Worm (Caenorhabditis elegans) whole organism, mixed stage, embryonic: Measurements from ENCODE around the gene srz-94.

Source experiments
- bed-3 ChIP-seq: fragments of 200-800 bp; sonication (Bioruptor generic); optimal IDR thresholded peaks from 3 replicates; lab custom pipeline; 2018; ENCODE audit warnings: mild to moderate bottlenecking, missing genetic modification characterization, moderate library complexity, missing compliant biosample characterization
- blmp-1 ChIP-seq: fragments of 150-350 bp; optimal IDR thresholded peaks from 2 replicates; lab custom pipeline; 2014; ENCODE audit warnings: missing biosample characterization, missing genetic modification characterization
- ceh-39 ChIP-seq: fragments of 150-350 bp; optimal IDR thresholded peaks from 2 replicates; lab custom pipeline; 2014; ENCODE audit warnings: missing biosample characterization, missing genetic modification characterization
- ceh-43 ChIP-seq: fragments of 200-800 bp; sonication (Bioruptor generic); optimal IDR thresholded peaks from 2 replicates; lab custom pipeline; 2018; ENCODE audit warnings: mild to moderate bottlenecking, missing genetic modification characterization, moderate library complexity, missing compliant biosample characterization
- ceh-83 ChIP-seq: fragments of 200-800 bp; sonication (Bioruptor generic); optimal IDR thresholded peaks from 2 replicates; lab custom pipeline; 2018; ENCODE audit warnings: mild to moderate bottlenecking, missing genetic modification characterization, missing compliant biosample characterization
- ces-1 ChIP-seq: fragments of 150-350 bp; optimal IDR thresholded peaks from 2 replicates; lab custom pipeline; 2014; ENCODE audit warnings: missing biosample characterization, missing genetic modification reagents, missing genetic modification characterization
- drap-1 ChIP-seq: fragments of 200-800 bp; sonication (Bioruptor generic); optimal IDR thresholded peaks from 3 replicates; lab custom pipeline; 2018; ENCODE audit warnings: mild to moderate bottlenecking, missing genetic modification characterization, missing compliant biosample characterization
- elt-1 ChIP-seq: sonication (generic microtip); optimal IDR thresholded peaks from 2 replicates; lab custom pipeline; 2017; ENCODE audit warnings: missing genetic modification characterization, mild to moderate bottlenecking, missing compliant biosample characterization, antibody characterized with exemption, moderate library complexity, borderline replicate concordance; ENCODE audit not compliant: insufficient read depth
- elt-3 ChIP-seq: fragments of 150-350 bp; optimal IDR thresholded peaks from 2 replicates; lab custom pipeline; 2014; ENCODE audit warnings: missing biosample characterization, missing genetic modification characterization
- ham-2 ChIP-seq: fragments of 200-800 bp; sonication (Bioruptor generic); optimal IDR thresholded peaks from 2 replicates; lab custom pipeline; 2018; ENCODE audit warnings: mild to moderate bottlenecking, missing genetic modification characterization, missing compliant biosample characterization
- hlh-1 ChIP-seq: fragments of 150-350 bp; optimal IDR thresholded peaks from 2 replicates; lab custom pipeline; 2014; ENCODE audit warnings: missing biosample characterization, missing genetic modification reagents, missing genetic modification characterization
- lin-13 ChIP-seq: fragments of 150-350 bp; optimal IDR thresholded peaks from 2 replicates; lab custom pipeline; 2014; ENCODE audit warnings: missing biosample characterization, missing genetic modification characterization
- lin-32 ChIP-seq: fragments of 200-800 bp; sonication (Bioruptor generic); optimal IDR thresholded peaks from 2 replicates; lab custom pipeline; 2018; ENCODE audit warnings: mild to moderate bottlenecking, missing genetic modification characterization, missing compliant biosample characterization
- lsy-2 ChIP-seq: fragments of 150-350 bp; optimal IDR thresholded peaks from 2 replicates; lab custom pipeline; 2014; ENCODE audit warnings: missing biosample characterization, missing genetic modification characterization
- mls-2 ChIP-seq: sonication (generic microtip); optimal IDR thresholded peaks from 2 replicates; lab custom pipeline; 2016; ENCODE audit warnings: mild to moderate bottlenecking, missing genetic modification characterization, moderate library complexity, missing compliant biosample characterization
- nhr-12 ChIP-seq: fragments of 150-350 bp; optimal IDR thresholded peaks from 2 replicates; lab custom pipeline; 2014; ENCODE audit warnings: missing biosample characterization, missing genetic modification characterization
- nhr-2 ChIP-seq: fragments of 150-350 bp; optimal IDR thresholded peaks from 2 replicates; lab custom pipeline; 2014; ENCODE audit warnings: missing biosample characterization, missing genetic modification characterization
- nhr-237 ChIP-seq: fragments of 150-350 bp; optimal IDR thresholded peaks from 2 replicates; lab custom pipeline; 2014; ENCODE audit warnings: missing biosample characterization, missing genetic modification characterization
- nhr-28 ChIP-seq: fragments of 150-350 bp; optimal IDR thresholded peaks from 2 replicates; lab custom pipeline; 2014; ENCODE audit warnings: missing biosample characterization, missing genetic modification characterization
- nhr-76 ChIP-seq: sonication (generic microtip); optimal IDR thresholded peaks from 2 replicates; lab custom pipeline; 2017; ENCODE audit warnings: missing biosample characterization, missing genetic modification characterization
- pha-4 ChIP-seq: fragments of 150-350 bp; optimal IDR thresholded peaks from 2 replicates; lab custom pipeline; 2018; ENCODE audit warnings: missing biosample characterization, missing genetic modification reagents, missing genetic modification characterization
- sem-2 ChIP-seq: fragments of 200-800 bp; sonication (Bioruptor generic); optimal IDR thresholded peaks from 2 replicates; lab custom pipeline; 2018; ENCODE audit warnings: mild to moderate bottlenecking, missing genetic modification characterization, missing compliant biosample characterization
- snpc-4 ChIP-seq: fragments of 150-350 bp; optimal IDR thresholded peaks from 2 replicates; lab custom pipeline; 2014; ENCODE audit warnings: missing biosample characterization, missing genetic modification characterization
- tbx-8 ChIP-seq: fragments of 200-800 bp; sonication (Bioruptor generic); optimal IDR thresholded peaks from 2 replicates; lab custom pipeline; 2018; ENCODE audit warnings: mild to moderate bottlenecking, missing genetic modification characterization, moderate library complexity, missing compliant biosample characterization
- unc-120 ChIP-seq: sonication (generic microtip); optimal IDR thresholded peaks from 2 replicates; lab custom pipeline; 2017; ENCODE audit warnings: missing genetic modification characterization, missing compliant biosample characterization; ENCODE audit not compliant: poor library complexity, severe bottlenecking
- unc-39 ChIP-seq: fragments of 150-350 bp; optimal IDR thresholded peaks from 2 replicates; lab custom pipeline; 2014; ENCODE audit warnings: missing biosample characterization, missing genetic modification characterization
- unc-62 ChIP-seq: fragments of 150-350 bp; optimal IDR thresholded peaks from 2 replicates; lab custom pipeline; 2014; ENCODE audit warnings: missing biosample characterization, missing genetic modification reagents, missing genetic modification characterization
- zip-8 ChIP-seq: fragments of 150-350 bp; optimal IDR thresholded peaks from 2 replicates; lab custom pipeline; 2014; ENCODE audit warnings: missing biosample characterization, missing genetic modification characterization
- ztf-11 ChIP-seq: fragments of 150-350 bp; optimal IDR thresholded peaks from 2 replicates; lab custom pipeline; 2014; ENCODE audit warnings: missing biosample characterization, missing genetic modification characterization

The srz-94 gene

ce11 chrV:17022613-17023322, 13.0 kb downstream of the srz-94 start, which contains the start of the genes F49H6.8 and F49H6.5:
Gene F49H6.8 (minus strand): TSS chrV:17022663.
Gene F49H6.5 (plus strand): TSS chrV:17023241.
- TF ChIP-seq lsy-2 (tag; lab: Kevin White, UChicago): no peak
- no peak for TF ChIP-seq unc-62 (GFP tag; lab: Kevin White, UChicago)
- TF ChIP-seq, all 35 proteins: peak for 0

- no peak for TF ChIP-seq ceh-83 (GFP tag; lab: Kevin White, UChicago)
Measured at ce11 chrV:17021361-17021760, 14.4 kb downstream of the srz-94 start, which contains the start of gene F49H6.12. Gene F49H6.12 (minus strand): TSS chrV:17021461.

- TF ChIP-seq ceh-43 (GFP tag; lab: Kevin White, UChicago) (no peak), ceh-39 (no peak), tbx-8 (GFP tag; lab: Kevin White, UChicago) (no peak), lin-13 (tag; lab: Kevin White, UChicago) (no peak), hlh-1 (tag; lab: Kevin White, UChicago) (no peak), drap-1 (no peak), elt-3 (tag; lab: Kevin White, UChicago) (no peak), ham-2 (GFP tag; lab: Kevin White, UChicago) (no peak), unc-62 (GFP tag; lab: Kevin White, UChicago) (no peak), lsy-2 (tag; lab: Kevin White, UChicago) (no peak), unc-120 (tag; lab: Kevin White, UChicago) (no peak), ces-1 (GFP tag; lab: Kevin White, UChicago) (no peak), bed-3 (no peak), nhr-237 (tag; lab: Kevin White, UChicago) (no peak), nhr-12 (tag; lab: Kevin White, UChicago) (no peak), zip-8 (no peak), lin-32 (GFP tag; lab: Kevin White, UChicago) (no peak)
Measured at ce11 chrV:17019690-17020089, 16.1 kb downstream of the srz-94 start, which contains the start of gene F49H6.17. Gene F49H6.17 (plus strand): TSS chrV:17019990.

ce11 chrV:17016787-17017186, 19.0 kb downstream of the srz-94 start, which contains the start of gene srh-97:
Gene srh-97 (plus strand): TSS chrV:17017087.
- TF ChIP-seq nhr-237 (tag; lab: Kevin White, UChicago) (no peak), tbx-8 (GFP tag; lab: Kevin White, UChicago) (no peak), zip-8 (no peak), snpc-4 (tag; lab: Kevin White, UChicago) (no peak), ceh-83 (GFP tag; lab: Kevin White, UChicago) (no peak), bed-3 (no peak), drap-1 (no peak), elt-3 (tag; lab: Kevin White, UChicago) (no peak), nhr-76 (no peak), nhr-12 (tag; lab: Kevin White, UChicago) (no peak), nhr-2 (tag; lab: Kevin White, UChicago) (no peak), lin-13 (tag; lab: Kevin White, UChicago) (no peak), nhr-28 (tag; lab: Kevin White, UChicago) (no peak), unc-39 (no peak), ztf-11 (tag; lab: Kevin White, UChicago) (no peak), blmp-1 (tag; lab: Kevin White, UChicago) (no peak), ceh-39 (no peak)

- TF ChIP-seq bed-3: no peak
- TF ChIP-seq pha-4: no peak
- no peak for TF ChIP-seq ceh-83 (GFP tag; lab: Kevin White, UChicago)
- TF ChIP-seq nhr-28 (tag; lab: Kevin White, UChicago): no peak
- TF ChIP-seq ham-2 (GFP tag; lab: Kevin White, UChicago): no peak
- no peak for TF ChIP-seq lin-32 (GFP tag; lab: Kevin White, UChicago)
Measured at ce11 chrV:17014050-17014449, 21.7 kb downstream of the srz-94 start, which contains the start of gene clc-13. Gene clc-13 (plus strand): TSS chrV:17014408.

- TF ChIP-seq ham-2 (GFP tag; lab: Kevin White, UChicago): no peak
- TF ChIP-seq sem-2: no peak
- no peak for TF ChIP-seq ceh-43 (GFP tag; lab: Kevin White, UChicago)
- TF ChIP-seq unc-39: no peak
- no peak for TF ChIP-seq drap-1
- no peak for TF ChIP-seq lsy-2 (tag; lab: Kevin White, UChicago)
- TF ChIP-seq mls-2 (tag; lab: Kevin White, UChicago): no peak
- no peak for TF ChIP-seq elt-1 (tag; lab: Kevin White, UChicago)
- no peak for TF ChIP-seq nhr-28 (tag; lab: Kevin White, UChicago)
- TF ChIP-seq blmp-1 (tag; lab: Kevin White, UChicago): no peak
- TF ChIP-seq snpc-4 (tag; lab: Kevin White, UChicago): no peak
- no peak for TF ChIP-seq ceh-83 (GFP tag; lab: Kevin White, UChicago)
- TF ChIP-seq unc-62 (GFP tag; lab: Kevin White, UChicago): no peak
- TF ChIP-seq zip-8: no peak
- no peak for TF ChIP-seq hlh-1 (tag; lab: Kevin White, UChicago)
Measured at ce11 chrV:17013232-17013631, 22.5 kb downstream of the srz-94 start, which contains the start of gene clec-241. Gene clec-241 (minus strand): TSS chrV:17013332.
